Fruit fly (Drosophila melanogaster) whole organism, pupa: ENCODE results near the gene mtsh.

Experiments
- CG10348 ChIP-seq: fragments of 200-800 bp; sonication (Bioruptor generic); IDR thresholded peaks from 2 replicates; pipeline ENCODE4 v1.3.6; 2022; ENCODE audit warnings: missing biosample characterization, missing genetic modification characterization
- CG12605 ChIP-seq: fragments of 200-800 bp; sonication (Bioruptor generic); IDR thresholded peaks from 2 replicates; pipeline ENCODE4 v1.3.6; 2022; ENCODE audit warnings: missing biosample characterization, missing genetic modification characterization
- CG13204 ChIP-seq: fragments of 200-800 bp; sonication (Bioruptor generic); optimal IDR thresholded peaks from 2 replicates; lab custom pipeline; 2018; ENCODE audit warnings: missing biosample characterization, mild to moderate bottlenecking, missing genetic modification characterization, moderate library complexity
- CG14655 ChIP-seq: fragments of 200-800 bp; sonication (Bioruptor generic); optimal IDR thresholded peaks from 3 replicates; lab custom pipeline; 2017; ENCODE audit warnings: mild to moderate bottlenecking, missing biosample characterization, missing genetic modification reagents, missing genetic modification characterization
- CG15710 ChIP-seq: fragments of 200-800 bp; sonication (Bioruptor generic); optimal IDR thresholded peaks from 2 replicates; lab custom pipeline; 2018; ENCODE audit warnings: missing biosample characterization, mild to moderate bottlenecking, missing genetic modification characterization, moderate library complexity
- CG17806 ChIP-seq: fragments of 200-800 bp; sonication (Bioruptor generic); optimal IDR thresholded peaks from 2 replicates; lab custom pipeline; 2018; ENCODE audit warnings: missing biosample characterization, mild to moderate bottlenecking, missing genetic modification characterization, moderate library complexity
- CG32121 ChIP-seq: fragments of 200-800 bp; sonication (Bioruptor generic); IDR thresholded peaks from 2 replicates; pipeline ENCODE4 v1.3.6; 2022; ENCODE audit warnings: missing biosample characterization, missing genetic modification characterization
- CG34367 ChIP-seq: fragments of 200-800 bp; sonication (Bioruptor generic); optimal IDR thresholded peaks from 2 replicates; lab custom pipeline; 2018; ENCODE audit warnings: missing biosample characterization, mild to moderate bottlenecking, missing genetic modification characterization
- CG4496 ChIP-seq: fragments of 200-800 bp; sonication (Bioruptor generic); IDR thresholded peaks from 3 replicates; pipeline ENCODE4 v1.3.6; 2022; ENCODE audit warnings: missing biosample characterization, missing genetic modification characterization
- CG8159 ChIP-seq: fragments of 200-800 bp; sonication (Bioruptor generic); optimal IDR thresholded peaks from 3 replicates; lab custom pipeline; 2018; ENCODE audit warnings: missing biosample characterization, mild to moderate bottlenecking, missing genetic modification characterization, moderate library complexity
- CG8301 ChIP-seq: fragments of 200-800 bp; sonication (Bioruptor generic); optimal IDR thresholded peaks from 2 replicates; lab custom pipeline; 2018; ENCODE audit warnings: missing biosample characterization, mild to moderate bottlenecking, missing genetic modification characterization
- CG9948 ChIP-seq: fragments of 200-800 bp; sonication (Bioruptor generic); optimal IDR thresholded peaks from 2 replicates; lab custom pipeline; 2018; ENCODE audit warnings: missing biosample characterization, mild to moderate bottlenecking, missing genetic modification characterization, moderate library complexity
- D1 ChIP-seq: fragments of 200-800 bp; sonication (Bioruptor generic); optimal IDR thresholded peaks from 2 replicates; lab custom pipeline; 2018; ENCODE audit warnings: missing biosample characterization, mild to moderate bottlenecking, missing genetic modification characterization, moderate library complexity
- EcR ChIP-seq: fragments of 200-800 bp; sonication (Bioruptor generic); optimal IDR thresholded peaks from 3 replicates; lab custom pipeline; 2019; ENCODE audit warnings: missing biosample characterization, missing genetic modification characterization, mild to moderate bottlenecking, moderate library complexity, missing genetic modification reagents
- Ets98B ChIP-seq: fragments of 200-800 bp; sonication (Bioruptor generic); IDR thresholded peaks from 2 replicates; pipeline ENCODE4 v1.3.6; 2022; ENCODE audit warnings: missing biosample characterization, missing genetic modification characterization
- Pif1A ChIP-seq: fragments of 200-800 bp; sonication (Bioruptor generic); optimal IDR thresholded peaks from 3 replicates; lab custom pipeline; 2016; ENCODE audit warnings: missing biosample characterization, missing genetic modification characterization
- Pif1B ChIP-seq: fragments of 200-800 bp; sonication (Bioruptor generic); optimal IDR thresholded peaks from 3 replicates; lab custom pipeline; 2016; ENCODE audit warnings: missing biosample characterization, missing genetic modification characterization
- Snoo ChIP-seq: fragments of 200-800 bp; sonication (Bioruptor generic); optimal IDR thresholded peaks from 3 replicates; lab custom pipeline; 2017; ENCODE audit warnings: missing biosample characterization, mild to moderate bottlenecking, missing genetic modification characterization, inconsistent platforms
- fd96Ca ChIP-seq: fragments of 200-800 bp; sonication (Bioruptor generic); IDR thresholded peaks from 3 replicates; pipeline ENCODE4 v1.3.6; 2022; ENCODE audit warnings: missing biosample characterization, missing genetic modification characterization
- gl ChIP-seq: fragments of 200-800 bp; sonication (Bioruptor generic); optimal IDR thresholded peaks from 2 replicates; lab custom pipeline; 2018; ENCODE audit warnings: missing biosample characterization, mild to moderate bottlenecking, missing genetic modification characterization
- rn ChIP-seq: fragments of 200-800 bp; sonication (Bioruptor generic); IDR thresholded peaks from 2 replicates; pipeline ENCODE4 v1.3.6; 2022; ENCODE audit warnings: missing biosample characterization, missing genetic modification characterization

Gene mtsh

dm6 chr2L:8294043-8294442 lies 25.7 kb downstream of the mtsh start:
- TF ChIP-seq CG14655 (no peak), CG8301 (tag; lab: Kevin White, UChicago) (no peak), CG32121 (GFP tag; lab: Robert Waterston, UW) (no peak), Pif1B (GFP tag; lab: Kevin White, UChicago) (no peak), D1 (tag; lab: Kevin White, UChicago) (no peak), CG9948 (tag; lab: Kevin White, UChicago) (no peak), Ets98B (no peak), Pif1A (GFP tag; lab: Kevin White, UChicago) (no peak), Snoo (tag; lab: Kevin White, UChicago) (no peak), EcR (GFP tag; lab: Kevin White, UChicago) (no peak), CG8159 (tag; lab: Kevin White, UChicago) (no peak), gl (no peak)

dm6 chr2L:8293449-8293848 lies 26.3 kb downstream of the mtsh start:
- TF ChIP-seq CG9948 (tag; lab: Kevin White, UChicago) = no peak
- TF ChIP-seq Snoo (tag; lab: Kevin White, UChicago) = peak; percentile 37
- TF ChIP-seq CG14655 = no peak
- TF ChIP-seq CG13204 (GFP tag; lab: Kevin White, UChicago) = no peak
- TF ChIP-seq CG8159 (tag; lab: Kevin White, UChicago) = peak; percentile 8
- TF ChIP-seq Pif1A (GFP tag; lab: Kevin White, UChicago) = peak; percentile 21
- no peak for TF ChIP-seq CG32121 (GFP tag; lab: Robert Waterston, UW)
- TF ChIP-seq CG10348 (GFP tag; lab: Robert Waterston, UW) = no peak
- no peak for TF ChIP-seq D1 (tag; lab: Kevin White, UChicago)
- TF ChIP-seq, all 21 proteins: peak for 3

- TF ChIP-seq Pif1B (GFP tag; lab: Kevin White, UChicago) = peak; percentile 64
- peak; percentile 43 for TF ChIP-seq CG34367 (tag; lab: Kevin White, UChicago)
- peak; percentile 66 for TF ChIP-seq CG8159 (tag; lab: Kevin White, UChicago)
- peak; percentile 48 for TF ChIP-seq Snoo (tag; lab: Kevin White, UChicago)
- peak; percentile 91 for TF ChIP-seq CG4496 (GFP tag; lab: Robert Waterston, UW)
- peak; percentile 85 for TF ChIP-seq CG13204 (GFP tag; lab: Kevin White, UChicago)
- no peak for TF ChIP-seq CG10348 (GFP tag; lab: Robert Waterston, UW)
- TF ChIP-seq fd96Ca (GFP tag; lab: Robert Waterston, UW) = peak; percentile 65
- no peak for TF ChIP-seq D1 (tag; lab: Kevin White, UChicago)
- TF ChIP-seq CG9948 (tag; lab: Kevin White, UChicago) = peak; percentile 53
- peak; percentile 62 for TF ChIP-seq CG17806 (tag; lab: Kevin White, UChicago)
- peak; percentile 81 for TF ChIP-seq CG8301 (tag; lab: Kevin White, UChicago)
- peak; percentile 56 for TF ChIP-seq EcR (GFP tag; lab: Kevin White, UChicago)
- TF ChIP-seq CG32121 (GFP tag; lab: Robert Waterston, UW) = peak; percentile 89
- TF ChIP-seq CG12605 (GFP tag; lab: Robert Waterston, UW) = peak; percentile 87
- no peak for TF ChIP-seq gl
- TF ChIP-seq CG14655 = peak; percentile 74
- TF ChIP-seq rn (GFP tag; lab: Robert Waterston, UW) = peak; percentile 81
- peak; percentile 95 for TF ChIP-seq Ets98B
- TF ChIP-seq Pif1A (GFP tag; lab: Kevin White, UChicago) = peak; percentile 83
- TF ChIP-seq CG15710 = peak; percentile 50
Observed at dm6 chr2L:8292159-8292887, 27.4 kb downstream of the mtsh start.

dm6 chr2L:8290653-8291233 lies 29.0 kb downstream of the mtsh start:
- TF ChIP-seq gl = peak; percentile 57
- peak; percentile 76 for TF ChIP-seq CG8301 (tag; lab: Kevin White, UChicago)
- TF ChIP-seq CG8159 (tag; lab: Kevin White, UChicago) = peak; percentile 82
- TF ChIP-seq D1 (tag; lab: Kevin White, UChicago) = peak; percentile 46
- TF ChIP-seq Pif1A (GFP tag; lab: Kevin White, UChicago) = peak; percentile 90
- peak; percentile 85 for TF ChIP-seq fd96Ca (GFP tag; lab: Robert Waterston, UW)
- peak; percentile 69 for TF ChIP-seq CG34367 (tag; lab: Kevin White, UChicago)
- TF ChIP-seq CG4496 (GFP tag; lab: Robert Waterston, UW) = peak; percentile 87
- TF ChIP-seq Snoo (tag; lab: Kevin White, UChicago) = peak; percentile 88
- TF ChIP-seq CG32121 (GFP tag; lab: Robert Waterston, UW) = peak; percentile 59; the same call in 1 of the 2 replicates
- TF ChIP-seq CG9948 (tag; lab: Kevin White, UChicago) = peak; percentile 72
- TF ChIP-seq CG10348 (GFP tag; lab: Robert Waterston, UW) = no peak
- TF ChIP-seq CG12605 (GFP tag; lab: Robert Waterston, UW) = peak; percentile 72
- TF ChIP-seq EcR (GFP tag; lab: Kevin White, UChicago) = peak; percentile 89
- peak; percentile 83 for TF ChIP-seq CG14655
- peak; percentile 81 for TF ChIP-seq CG15710
- TF ChIP-seq rn (GFP tag; lab: Robert Waterston, UW) = peak; percentile 64
- peak; percentile 78 for TF ChIP-seq CG17806 (tag; lab: Kevin White, UChicago)
- TF ChIP-seq CG13204 (GFP tag; lab: Kevin White, UChicago) = peak; percentile 82
- TF ChIP-seq Pif1B (GFP tag; lab: Kevin White, UChicago) = peak; percentile 84
- peak; percentile 76 for TF ChIP-seq Ets98B

dm6 chr2L:8290092-8290424 lies 29.6 kb downstream of the mtsh start:
- TF ChIP-seq rn (GFP tag; lab: Robert Waterston, UW) = no peak
- no peak for TF ChIP-seq CG14655
- no peak for TF ChIP-seq D1 (tag; lab: Kevin White, UChicago)
- TF ChIP-seq CG17806 (tag; lab: Kevin White, UChicago) = no peak
- TF ChIP-seq CG8301 (tag; lab: Kevin White, UChicago) = no peak
- no peak for TF ChIP-seq CG4496 (GFP tag; lab: Robert Waterston, UW)
- no peak for TF ChIP-seq CG34367 (tag; lab: Kevin White, UChicago)
- TF ChIP-seq Snoo (tag; lab: Kevin White, UChicago) = no peak
- no peak for TF ChIP-seq Pif1A (GFP tag; lab: Kevin White, UChicago)
- no peak for TF ChIP-seq Ets98B
- no peak for TF ChIP-seq CG8159 (tag; lab: Kevin White, UChicago)
- TF ChIP-seq Pif1B (GFP tag; lab: Kevin White, UChicago) = no peak
- TF ChIP-seq CG9948 (tag; lab: Kevin White, UChicago) = no peak
- no peak for TF ChIP-seq CG10348 (GFP tag; lab: Robert Waterston, UW)
- TF ChIP-seq, all 21 proteins: peak for 0
